Fruit fly (Drosophila melanogaster): ENCODE results near the gene kar.

DNA sequence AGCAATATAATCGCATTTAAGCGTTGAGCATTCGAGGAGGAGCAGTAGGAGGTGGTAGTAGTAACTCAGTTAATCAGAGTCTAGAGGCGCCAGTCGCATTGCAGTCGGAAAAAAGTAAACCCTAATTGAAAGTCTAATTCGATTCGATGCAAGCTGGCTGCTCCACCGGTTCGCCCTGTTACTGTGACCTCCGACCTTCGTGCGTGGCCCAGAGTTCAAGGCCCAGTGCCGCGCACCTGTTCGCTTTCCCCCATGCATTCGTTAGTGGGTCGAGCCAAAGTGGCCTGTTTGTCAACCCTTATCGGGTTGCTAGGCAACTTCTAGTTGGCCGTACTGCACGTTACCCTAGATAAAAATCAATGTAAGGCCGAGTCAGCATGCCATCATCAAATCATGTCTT lies 11.3 kb upstream of the kar start:
- TF ChIP-seq acj6 (GFP tag; optimal IDR thresholded peaks at IDR 0.05) (no peak), spab (GFP tag; optimal IDR thresholded peaks at IDR 0.05) (no peak), CG15336 (GFP tag; IDR thresholded peaks at IDR 0.05) (no peak), pdm3 (GFP tag; optimal IDR thresholded peaks at IDR 0.05) (no peak), Sox102F (GFP tag; optimal IDR thresholded peaks at IDR 0.05) (no peak), CG8319 (GFP tag; optimal IDR thresholded peaks at IDR 0.05) (no peak), CG10669 (GFP tag; optimal IDR thresholded peaks at IDR 0.05) (no peak), CG16779 (tag; optimal IDR thresholded peaks at IDR 0.05) (no peak)
